Worm (Caenorhabditis elegans): ENCODE data around the gene sams-3.

DNA sequence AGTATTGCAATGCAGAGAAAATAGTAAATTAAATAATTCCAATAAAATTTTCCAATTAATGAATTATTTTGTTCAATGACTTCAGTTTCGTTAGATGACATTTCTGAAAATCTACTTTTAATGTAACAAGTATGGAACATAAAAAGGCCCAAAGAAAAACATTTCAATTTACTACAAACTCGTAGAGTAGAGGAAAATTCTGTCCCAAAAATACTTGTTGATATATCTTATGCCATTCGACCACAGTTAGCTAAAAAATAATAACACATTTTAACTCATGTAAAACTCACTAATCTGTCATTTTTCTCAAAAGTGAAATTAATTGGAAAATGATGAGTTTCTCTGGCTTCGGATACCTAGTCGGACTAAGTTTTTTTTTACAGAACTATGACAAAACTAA is 28.8 kb downstream of the sams-3 start, which contains the start of gene srv-21:
- TF ChIP-seq ama-1 (optimal IDR thresholded peaks at IDR 0.05): no peak
- TF ChIP-seq aly-1 (tag; optimal IDR thresholded peaks at IDR 0.05): no peak
- no peak for TF ChIP-seq ceh-13 (GFP tag; optimal IDR thresholded peaks at IDR 0.05)
- TF ChIP-seq ceh-36 (tag; optimal IDR thresholded peaks at IDR 0.05): no peak
- no peak for TF ChIP-seq B0310.2 (tag; optimal IDR thresholded peaks at IDR 0.05)
- no peak for TF ChIP-seq tbx-37 (GFP tag; conservative IDR thresholded peaks at IDR 0.05)

Data from whole organism, early embryonic.